Fruit fly (Drosophila melanogaster) whole organism, wandering third instar larva: ENCODE results near the gene CAH3.

Source experiments
- Abd-B ChIP-seq: fragments of >200 bp; optimal IDR thresholded peaks from 2 replicates; lab custom pipeline; 2017; ENCODE audit warnings: missing biosample characterization, missing genetic modification characterization
- CG32264 ChIP-seq: fragments of 200-800 bp; sonication (Bioruptor generic); optimal IDR thresholded peaks from 2 replicates; lab custom pipeline; 2016; ENCODE audit warnings: missing biosample characterization, missing genetic modification characterization
- CG9705 ChIP-seq: fragments of 200-800 bp; sonication (Bioruptor generic); optimal IDR thresholded peaks from 2 replicates; lab custom pipeline; 2018; ENCODE audit warnings: missing biosample characterization, mild to moderate bottlenecking, missing genetic modification characterization
- CrebA ChIP-seq: fragments of 200-800 bp; sonication (Bioruptor generic); optimal IDR thresholded peaks from 2 replicates; lab custom pipeline; 2016; ENCODE audit warnings: missing biosample characterization, mild to moderate bottlenecking, missing genetic modification characterization, borderline replicate concordance
- Dfd ChIP-seq: fragments of >200 bp; optimal IDR thresholded peaks from 2 replicates; lab custom pipeline; 2017; ENCODE audit warnings: missing biosample characterization, missing genetic modification characterization
- Dif ChIP-seq: fragments of 200-275, 200-300 bp; sonication (Bioruptor generic); optimal IDR thresholded peaks from 2 replicates; lab custom pipeline; 2018; ENCODE audit warnings: missing biosample characterization, missing genetic modification characterization; ENCODE audit not compliant: partially characterized antibody
- HLH106 ChIP-seq: fragments of 200-800 bp; optimal IDR thresholded peaks from 3 replicates; lab custom pipeline; 2019; ENCODE audit warnings: missing biosample characterization, mild to moderate bottlenecking, missing genetic modification characterization, moderate library complexity
- Hnf4 ChIP-seq: fragments of 200-800 bp; sonication (Bioruptor generic); optimal IDR thresholded peaks from 2 replicates; lab custom pipeline; 2016; ENCODE audit warnings: missing biosample characterization, mild to moderate bottlenecking, missing genetic modification characterization
- Hr78 ChIP-seq: fragments of >200 bp; optimal IDR thresholded peaks from 2 replicates; lab custom pipeline; 2017; ENCODE audit warnings: missing biosample characterization, missing genetic modification characterization
- Hr83 ChIP-seq: fragments of 200-300 bp; sonication (Bioruptor generic); optimal IDR thresholded peaks from 2 replicates; lab custom pipeline; 2016; ENCODE audit warnings: missing biosample characterization, mild to moderate bottlenecking, missing genetic modification characterization, moderate library complexity; ENCODE audit not compliant: poor library complexity, severe bottlenecking
- Jra ChIP-seq: sonication (Bioruptor generic); optimal IDR thresholded peaks from 2 replicates; lab custom pipeline; 2016; ENCODE audit warnings: missing biosample characterization, missing genetic modification characterization
- Mio ChIP-seq: sonication (Bioruptor generic); optimal IDR thresholded peaks from 2 replicates; lab custom pipeline; 2016; ENCODE audit warnings: missing biosample characterization, missing genetic modification characterization
- Myc ChIP-seq: fragments of >200 bp; optimal IDR thresholded peaks from 2 replicates; lab custom pipeline; 2017
- OdsH ChIP-seq: fragments of 200-800 bp; sonication (Bioruptor generic); optimal IDR thresholded peaks from 2 replicates; lab custom pipeline; 2016; ENCODE audit warnings: missing biosample characterization, mild to moderate bottlenecking, missing genetic modification characterization
- Rel ChIP-seq, 2 experiments: fragments of 200-800 bp; sonication (Bioruptor generic) in 1 of 2; optimal IDR thresholded peaks; 2 replicates in 1 of 2; 3 replicates in 1 of 2; lab custom pipeline; 2016 to 2019; ENCODE audit warnings: mild to moderate bottlenecking in 2 of 2, missing biosample characterization in 2 of 2, missing genetic modification characterization in 2 of 2, moderate library complexity in 1 of 2
- Sp1 ChIP-seq: fragments of 200-800 bp; sonication (Bioruptor generic); optimal IDR thresholded peaks from 3 replicates; lab custom pipeline; 2019; ENCODE audit warnings: missing biosample characterization, mild to moderate bottlenecking, missing genetic modification characterization, moderate library complexity
- br ChIP-seq: fragments of 200-800 bp; sonication (Bioruptor generic); optimal IDR thresholded peaks from 2 replicates; lab custom pipeline; 2016; ENCODE audit warnings: missing biosample characterization, missing genetic modification characterization
- dl ChIP-seq, 2 experiments: fragments of 175-275, 200-275 bp in 1 of 2; fragments of 200-275 bp in 1 of 2; sonication (Bioruptor generic); optimal IDR thresholded peaks; lab custom pipeline; 2018; ENCODE audit warnings: mild to moderate bottlenecking in 2 of 2, missing biosample characterization in 2 of 2, missing genetic modification characterization in 2 of 2, moderate library complexity in 2 of 2; ENCODE audit not compliant: partially characterized antibody in 2 of 2, insufficient read depth in 1 of 2
- dmrt93B ChIP-seq: fragments of 200-800 bp; sonication (Bioruptor generic); optimal IDR thresholded peaks from 2 replicates; lab custom pipeline; 2018; ENCODE audit warnings: missing biosample characterization, mild to moderate bottlenecking, missing genetic modification characterization
- dsf ChIP-seq: sonication (Bioruptor generic); optimal IDR thresholded peaks from 2 replicates; lab custom pipeline; 2016; ENCODE audit warnings: missing biosample characterization, missing genetic modification characterization, borderline replicate concordance
- ey ChIP-seq: fragments of 200-800 bp; sonication (Bioruptor generic); optimal IDR thresholded peaks from 2 replicates; lab custom pipeline; 2016; ENCODE audit warnings: missing biosample characterization, missing genetic modification characterization
- foxo ChIP-seq, 2 experiments: fragments of 200-800 bp; sonication (Bioruptor generic); optimal IDR thresholded peaks; 2 replicates in 1 of 2; 3 replicates in 1 of 2; lab custom pipeline; 2016 to 2017; ENCODE audit warnings: missing biosample characterization in 2 of 2, missing genetic modification characterization in 2 of 2
- fru ChIP-seq: fragments of 200-800 bp; sonication (Bioruptor generic); optimal IDR thresholded peaks from 3 replicates; lab custom pipeline; 2016; ENCODE audit warnings: missing biosample characterization, mild to moderate bottlenecking, missing genetic modification characterization
- h ChIP-seq: fragments of 200-800 bp; sonication (Bioruptor generic); optimal IDR thresholded peaks from 3 replicates; lab custom pipeline; 2016; ENCODE audit warnings: missing biosample characterization, mild to moderate bottlenecking, missing genetic modification characterization
- jim ChIP-seq: fragments of 175-275, 200-325 bp; sonication (Bioruptor generic); optimal IDR thresholded peaks from 2 replicates; lab custom pipeline; 2016; ENCODE audit warnings: missing biosample characterization, mild to moderate bottlenecking, missing genetic modification characterization
- lola ChIP-seq: fragments of >200 bp; optimal IDR thresholded peaks from 2 replicates; lab custom pipeline; 2017; ENCODE audit warnings: missing biosample characterization, missing genetic modification characterization
- pan ChIP-seq: fragments of >200 bp; optimal IDR thresholded peaks from 2 replicates; lab custom pipeline; 2017
- psq ChIP-seq: fragments of 200-800 bp; sonication (Bioruptor generic); optimal IDR thresholded peaks from 3 replicates; lab custom pipeline; 2017; ENCODE audit warnings: missing biosample characterization, mild to moderate bottlenecking, missing genetic modification characterization, moderate library complexity
- rgr ChIP-seq: fragments of 200-800 bp; sonication (Bioruptor generic); optimal IDR thresholded peaks from 3 replicates; lab custom pipeline; 2016; ENCODE audit warnings: missing biosample characterization, mild to moderate bottlenecking, missing genetic modification characterization
- sage ChIP-seq: fragments of 200-800 bp; sonication (Bioruptor generic); optimal IDR thresholded peaks from 2 replicates; lab custom pipeline; 2016; ENCODE audit warnings: missing biosample characterization, mild to moderate bottlenecking, missing genetic modification characterization
- sv ChIP-seq: fragments of 200-800 bp; sonication (Bioruptor generic); optimal IDR thresholded peaks from 3 replicates; lab custom pipeline; 2016; ENCODE audit warnings: missing biosample characterization, missing genetic modification characterization
- usp ChIP-seq: fragments of >200 bp; optimal IDR thresholded peaks from 2 replicates; lab custom pipeline; 2017; ENCODE audit warnings: missing biosample characterization, missing genetic modification characterization
- woc ChIP-seq: sonication (Bioruptor generic); optimal IDR thresholded peaks from 2 replicates; lab custom pipeline; 2016; ENCODE audit warnings: missing biosample characterization, mild to moderate bottlenecking, missing genetic modification characterization

The CAH3 gene

DNA sequence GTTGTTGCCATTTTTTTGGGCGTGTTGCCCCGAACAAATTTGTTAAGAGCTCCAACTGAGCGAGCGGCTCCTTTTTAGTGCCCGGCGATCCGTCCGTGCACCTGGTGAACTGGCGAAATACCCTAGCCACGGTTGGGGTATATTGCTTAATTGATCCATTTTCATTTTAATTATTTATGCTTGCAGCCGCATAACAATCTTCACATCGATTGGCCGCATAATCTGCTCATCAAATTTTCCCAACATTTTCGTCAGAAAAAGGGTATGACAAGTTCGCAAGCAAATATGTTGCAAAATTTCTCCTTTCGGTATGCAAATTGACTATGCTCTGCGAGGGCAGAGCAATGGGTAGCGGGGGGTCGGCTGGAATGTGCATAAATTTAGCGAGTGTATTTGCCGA, 13.3 kb upstream of the CAH3 start:
- TF ChIP-seq Hnf4 = peak; percentile 57
- TF ChIP-seq woc (GFP tag; lab: Kevin White, UChicago) = peak; percentile 67
- TF ChIP-seq br (GFP tag; lab: Kevin White, UChicago) = peak; percentile 70
- TF ChIP-seq Sp1 = peak; percentile 64
- TF ChIP-seq dl (GFP tag; optimal IDR thresholded peaks at IDR 0.05; lab: Kevin White, UChicago; ENCODE audit: insufficient read depth in 1 of 2, partially characterized antibody in 2 of 2) = no peak
- peak; percentile 80 for TF ChIP-seq ey (GFP tag; lab: Kevin White, UChicago)
- peak; percentile 23 for TF ChIP-seq Dfd (GFP tag; lab: Kevin White, UChicago)
- TF ChIP-seq OdsH = peak; percentile 53
- TF ChIP-seq foxo (GFP tag; optimal IDR thresholded peaks at IDR 0.05; lab: Kevin White, UChicago) = peak in 1 of 2 experiments; percentile 74
- peak; percentile 66 for TF ChIP-seq fru (GFP tag; lab: Kevin White, UChicago)
- TF ChIP-seq rgr (GFP tag; lab: Kevin White, UChicago) = peak; percentile 57
- peak; percentile 21 for TF ChIP-seq psq (GFP tag; lab: Kevin White, UChicago)
- TF ChIP-seq lola (GFP tag; lab: Kevin White, UChicago) = no peak
- TF ChIP-seq h (GFP tag; lab: Kevin White, UChicago) = peak; percentile 64
- no peak for TF ChIP-seq Dif (GFP tag; lab: Kevin White, UChicago)
- peak; percentile 30 for TF ChIP-seq dmrt93B (GFP tag; lab: Kevin White, UChicago)
- TF ChIP-seq HLH106 (tag; lab: Kevin White, UChicago) = peak; percentile 67
- TF ChIP-seq Abd-B (GFP tag; lab: Kevin White, UChicago) = no peak
- TF ChIP-seq sage (GFP tag; lab: Kevin White, UChicago) = no peak

dm6 chrX:8669434-8669833, 11.6 kb upstream of the CAH3 start:
- TF ChIP-seq CrebA = no peak
- peak; percentile 35 for TF ChIP-seq h (GFP tag; lab: Kevin White, UChicago)
- TF ChIP-seq pan (lab: Kevin White, UChicago) = no peak
- TF ChIP-seq Sp1 = peak; percentile 27
- no peak for TF ChIP-seq CG32264 (GFP tag; lab: Kevin White, UChicago)
- peak; percentile 57 for TF ChIP-seq HLH106 (tag; lab: Kevin White, UChicago)
- TF ChIP-seq sv (GFP tag; lab: Kevin White, UChicago) = no peak
- no peak for TF ChIP-seq psq (GFP tag; lab: Kevin White, UChicago)
- peak; percentile 26 for TF ChIP-seq fru (GFP tag; lab: Kevin White, UChicago)
- no peak for TF ChIP-seq Hnf4
- peak in 1 of 2 experiments; percentile 26 for TF ChIP-seq foxo (GFP tag; optimal IDR thresholded peaks at IDR 0.05; lab: Kevin White, UChicago)
- peak; percentile 2 for TF ChIP-seq ey (GFP tag; lab: Kevin White, UChicago)
- no peak for TF ChIP-seq Mio (GFP tag; lab: Kevin White, UChicago)

DNA sequence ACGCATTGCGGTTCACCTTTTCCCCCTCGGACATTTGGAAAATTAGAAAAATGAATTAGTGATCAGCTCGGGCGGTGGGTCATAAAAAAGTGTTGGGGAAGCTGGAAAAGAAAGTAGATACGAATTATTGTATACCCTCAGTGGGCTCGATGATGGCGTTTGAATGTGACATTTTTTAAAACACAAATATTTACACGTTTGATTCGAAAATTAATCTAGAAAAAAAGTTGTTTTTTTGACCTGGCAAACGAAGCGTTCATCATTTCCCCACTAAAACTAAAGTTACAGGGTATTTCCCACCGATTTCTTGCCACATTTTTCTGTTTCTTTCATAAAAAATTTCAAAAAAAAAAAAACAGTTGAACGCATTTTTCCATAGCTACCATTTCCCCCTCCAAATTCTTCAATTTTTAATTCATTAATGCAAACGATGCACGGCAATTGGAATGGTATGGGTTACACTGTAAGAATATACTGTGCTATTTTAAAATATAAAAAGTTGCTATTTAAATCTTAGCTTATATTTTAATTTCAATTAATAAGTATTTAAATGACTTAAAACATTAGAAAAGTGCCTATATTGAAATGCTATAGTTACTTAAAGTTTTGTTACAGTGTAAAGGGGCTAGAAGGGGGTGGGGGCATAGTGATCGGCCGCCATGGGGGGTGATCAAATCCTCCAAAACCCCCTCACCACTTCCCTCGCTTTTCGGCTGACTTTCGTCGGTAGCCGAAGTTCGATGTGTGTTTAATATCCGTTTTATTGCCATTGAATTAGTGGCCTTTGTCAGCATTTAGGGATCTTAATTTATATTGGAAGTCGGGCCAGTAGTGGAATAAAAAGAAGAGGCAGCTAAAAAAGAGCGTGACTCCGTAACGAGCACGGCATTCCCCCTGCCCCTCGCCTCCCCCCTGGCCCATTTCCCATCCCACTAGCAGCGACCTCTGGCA, 9.4 kb upstream of the CAH3 start:
- no peak for TF ChIP-seq Dfd (GFP tag; lab: Kevin White, UChicago)
- no peak for TF ChIP-seq sage (GFP tag; lab: Kevin White, UChicago)
- TF ChIP-seq rgr (GFP tag; lab: Kevin White, UChicago) = no peak
- no peak for TF ChIP-seq foxo (GFP tag; optimal IDR thresholded peaks at IDR 0.05; lab: Kevin White, UChicago)
- no peak for TF ChIP-seq psq (GFP tag; lab: Kevin White, UChicago)
- no peak for TF ChIP-seq ey (GFP tag; lab: Kevin White, UChicago)
- TF ChIP-seq pan (lab: Kevin White, UChicago) = no peak
- no peak for TF ChIP-seq sv (GFP tag; lab: Kevin White, UChicago)
- no peak for TF ChIP-seq lola (GFP tag; lab: Kevin White, UChicago)
- no peak for TF ChIP-seq usp (GFP tag; lab: Kevin White, UChicago)
- TF ChIP-seq Hr78 (GFP tag; lab: Kevin White, UChicago) = no peak
- no peak for TF ChIP-seq CG32264 (GFP tag; lab: Kevin White, UChicago)
- TF ChIP-seq Abd-B (GFP tag; lab: Kevin White, UChicago) = no peak
- TF ChIP-seq dmrt93B (GFP tag; lab: Kevin White, UChicago) = no peak
- no peak for TF ChIP-seq Rel (GFP tag; optimal IDR thresholded peaks at IDR 0.05; lab: Kevin White, UChicago)
- no peak for TF ChIP-seq Rel (tag; optimal IDR thresholded peaks at IDR 0.05; lab: Kevin White, UChicago)
- TF ChIP-seq dl (GFP tag; optimal IDR thresholded peaks at IDR 0.05; lab: Kevin White, UChicago; ENCODE audit: insufficient read depth in 1 of 2, partially characterized antibody in 2 of 2) = no peak

DNA sequence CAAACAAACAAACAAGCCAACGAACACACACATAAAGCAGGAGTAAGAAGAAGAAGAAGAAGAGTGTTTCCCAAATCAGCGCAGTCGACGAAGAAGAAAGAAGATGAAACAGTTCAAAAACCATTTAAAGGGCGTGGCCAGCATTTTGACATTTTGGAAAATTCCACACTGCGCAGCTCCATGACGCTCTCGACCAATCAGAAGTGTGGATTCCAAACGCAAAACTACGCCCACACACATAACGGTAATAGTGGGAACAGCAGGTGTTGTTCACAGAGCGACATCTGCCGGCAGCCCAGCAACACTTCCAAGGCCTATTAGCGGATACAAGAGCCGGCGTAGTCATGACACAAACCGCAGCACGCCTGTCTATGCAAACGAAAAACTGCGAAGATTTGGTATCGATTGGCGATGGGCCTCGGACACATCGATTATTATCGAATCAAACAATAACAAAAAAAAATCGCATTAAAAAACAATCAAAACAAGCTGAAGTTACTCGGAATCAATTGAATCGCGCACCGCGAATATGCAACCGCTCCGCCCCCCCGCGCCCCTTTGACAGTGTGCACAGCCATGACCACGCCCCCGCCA, 4.3 kb upstream of the CAH3 start, which contains the start of gene Rubicon:
Gene Rubicon, plus strand, starts transcription at position 433 of the 594 bp plus-strand sequence.
- TF ChIP-seq Sp1 (peak; percentile 24), ey (GFP tag; lab: Kevin White, UChicago) (no peak), HLH106 (tag; lab: Kevin White, UChicago) (peak; percentile 32), Dfd (GFP tag; lab: Kevin White, UChicago) (no peak), CrebA (no peak), h (GFP tag; lab: Kevin White, UChicago) (peak; percentile 0), Hr83 (no peak), rgr (GFP tag; lab: Kevin White, UChicago) (peak; percentile 19), fru (GFP tag; lab: Kevin White, UChicago) (no peak), Jra (GFP tag; lab: Kevin White, UChicago) (no peak), dmrt93B (GFP tag; lab: Kevin White, UChicago) (no peak), dsf (GFP tag; lab: Kevin White, UChicago) (no peak), CG9705 (GFP tag; lab: Kevin White, UChicago) (peak; percentile 3), dl (GFP tag; optimal IDR thresholded peaks at IDR 0.05; lab: Kevin White, UChicago; ENCODE audit: insufficient read depth in 1 of 2, partially characterized antibody in 2 of 2) (no peak), Mio (GFP tag; lab: Kevin White, UChicago) (no peak), Myc (lab: Kevin White, UChicago) (peak; percentile 95), jim (GFP tag; lab: Kevin White, UChicago) (peak; percentile 16)
